Fruit fly (Drosophila melanogaster): ENCODE data around the gene CD98hc.
A peak's percentile ranks its signal among the peaks of the same experiment; 100 is the strongest.

The CD98hc gene

dm6 chr3R:7944699-7945349 is 33.4 kb downstream of the CD98hc start (continued):
- TF ChIP-seq CG3032 (tag; optimal IDR thresholded peaks at IDR 0.05), result no peak
- TF ChIP-seq CG6792 (GFP tag; optimal IDR thresholded peaks at IDR 0.05), result peak; percentile 10
- no peak for TF ChIP-seq ss (GFP tag; optimal IDR thresholded peaks at IDR 0.05)
- TF ChIP-seq CG31627 (GFP tag; optimal IDR thresholded peaks at IDR 0.05), result peak; percentile 12
- TF ChIP-seq dac (GFP tag; optimal IDR thresholded peaks at IDR 0.05), result no peak
- TF ChIP-seq Sox14 (GFP tag; optimal IDR thresholded peaks at IDR 0.05), result peak; percentile 4
- TF ChIP-seq topi (GFP tag; optimal IDR thresholded peaks at IDR 0.05), result no peak
- TF ChIP-seq Hr4 (GFP tag; optimal IDR thresholded peaks at IDR 0.05), result peak; percentile 45
- TF ChIP-seq CG9139 (GFP tag; optimal IDR thresholded peaks at IDR 0.05), result no peak
- TF ChIP-seq lz (GFP tag; optimal IDR thresholded peaks at IDR 0.05), result peak; percentile 18
- TF ChIP-seq CG8632 (GFP tag; optimal IDR thresholded peaks at IDR 0.05), result no peak
- TF ChIP-seq CG7368 (GFP tag; optimal IDR thresholded peaks at IDR 0.05), result no peak
- peak; percentile 50 for TF ChIP-seq CG32006 (GFP tag; optimal IDR thresholded peaks at IDR 0.05)
- no peak for TF ChIP-seq Eip93F (GFP tag; optimal IDR thresholded peaks at IDR 0.05)
- TF ChIP-seq CG10669 (GFP tag; optimal IDR thresholded peaks at IDR 0.05), result peak; percentile 9
- no peak for TF ChIP-seq Hr38 (GFP tag; optimal IDR thresholded peaks at IDR 0.05)
- TF ChIP-seq salr (GFP tag; optimal IDR thresholded peaks at IDR 0.05), result peak in 1 of 2 experiments; percentile 21

DNA sequence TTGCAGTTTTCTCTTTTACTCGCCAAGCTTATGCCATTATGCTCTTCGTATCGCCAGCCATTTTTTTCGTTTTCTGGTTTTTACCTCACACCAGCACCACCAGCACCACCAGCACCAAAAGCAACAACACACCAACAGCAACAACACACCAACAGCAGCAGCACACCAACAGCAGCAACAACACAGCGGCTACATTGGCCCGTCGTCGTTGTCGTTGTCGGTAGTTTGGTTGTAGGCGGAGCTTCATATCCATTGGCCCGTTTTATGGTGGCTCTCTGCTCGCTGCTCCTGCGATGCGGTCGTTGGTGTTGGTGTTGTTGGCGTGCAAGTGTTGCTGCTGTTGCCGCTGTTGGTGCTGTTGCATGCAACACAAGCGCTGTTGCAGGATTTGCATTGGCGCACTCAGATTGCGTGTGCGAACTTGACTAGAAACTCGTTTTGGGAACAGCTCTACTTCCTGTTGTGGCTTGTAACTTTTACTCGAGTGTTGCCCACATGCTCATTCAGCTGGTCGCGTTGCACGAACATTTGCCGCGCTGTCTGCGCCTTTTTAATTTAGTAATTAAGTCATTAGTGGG is 41.4 kb downstream of the CD98hc start:
- no peak for TF ChIP-seq CG8319 (GFP tag; optimal IDR thresholded peaks at IDR 0.05)
- no peak for TF ChIP-seq CG9139 (GFP tag; optimal IDR thresholded peaks at IDR 0.05)
- no peak for TF ChIP-seq fkh (GFP tag; optimal IDR thresholded peaks at IDR 0.05)
- TF ChIP-seq CG3919 (GFP tag; optimal IDR thresholded peaks at IDR 0.05), result peak; percentile 65
- TF ChIP-seq Hr38 (GFP tag; optimal IDR thresholded peaks at IDR 0.05), result no peak
- no peak for TF ChIP-seq CG6854 (GFP tag; optimal IDR thresholded peaks at IDR 0.05)
- no peak for TF ChIP-seq vri (GFP tag; optimal IDR thresholded peaks at IDR 0.05)
- no peak for TF ChIP-seq CG10631 (GFP tag; optimal IDR thresholded peaks at IDR 0.05)
- TF ChIP-seq dsx (GFP tag; optimal IDR thresholded peaks at IDR 0.05; ENCODE audit: poor library complexity, severe bottlenecking), result peak; percentile 87
- peak in 1 of 2 experiments; percentile 96 for TF ChIP-seq ss (GFP tag; optimal IDR thresholded peaks at IDR 0.05)
- no peak for TF ChIP-seq CG8632 (GFP tag; optimal IDR thresholded peaks at IDR 0.05)
- TF ChIP-seq fd85E (GFP tag; optimal IDR thresholded peaks at IDR 0.05), result no peak
- no peak for TF ChIP-seq CG1621 (tag; optimal IDR thresholded peaks at IDR 0.05)
- no peak for TF ChIP-seq CG11902 (GFP tag; optimal IDR thresholded peaks at IDR 0.05)
- TF ChIP-seq topi (GFP tag; optimal IDR thresholded peaks at IDR 0.05), result no peak

DNA sequence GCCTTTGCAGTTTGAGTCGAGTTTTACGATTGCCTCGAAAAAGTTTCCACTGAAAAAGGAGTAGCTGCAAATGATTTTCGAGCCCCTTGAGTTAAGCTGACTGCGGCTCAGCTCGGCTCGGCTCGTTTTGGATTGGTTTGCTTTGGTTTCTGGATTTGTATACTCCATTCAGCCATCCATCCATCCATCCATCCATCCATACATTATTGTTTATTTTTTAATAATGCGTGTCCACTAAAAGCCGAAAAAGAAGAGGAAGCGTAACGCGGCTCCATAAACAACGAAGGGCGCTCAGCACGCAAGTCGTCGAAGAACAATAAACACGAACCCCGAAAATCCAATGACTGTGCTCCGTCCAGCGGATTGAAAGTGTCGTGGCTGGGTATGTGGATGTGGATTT is 51.9 kb downstream of the CD98hc start:
- TF ChIP-seq CG16779 (tag; optimal IDR thresholded peaks at IDR 0.05) (no peak), topi (GFP tag; optimal IDR thresholded peaks at IDR 0.05) (no peak), ss (GFP tag; optimal IDR thresholded peaks at IDR 0.05) (no peak), Sox14 (GFP tag; optimal IDR thresholded peaks at IDR 0.05) (no peak), acj6 (GFP tag; optimal IDR thresholded peaks at IDR 0.05) (no peak), CG31627 (GFP tag; optimal IDR thresholded peaks at IDR 0.05) (no peak)
